Worm (Caenorhabditis elegans): ENCODE data around the gene Y46G5A.36.

ce11 chrII:12818488-12818887 lies 5.0 kb upstream of the Y46G5A.36 start, which contains the start of gene Y46G5A.22:
- TF ChIP-seq tra-4 (tag; optimal IDR thresholded peaks at IDR 0.05) = no peak
- TF ChIP-seq flt-1 (GFP tag; IDR thresholded peaks at IDR 0.05) = no peak
- no peak for TF ChIP-seq ceh-36 (tag; optimal IDR thresholded peaks at IDR 0.05)
- TF ChIP-seq scrt-1 (GFP tag; IDR thresholded peaks at IDR 0.05) = no peak
- no peak for TF ChIP-seq ama-1 (optimal IDR thresholded peaks at IDR 0.05)
- no peak for TF ChIP-seq aly-1 (tag; optimal IDR thresholded peaks at IDR 0.05)
- no peak for TF ChIP-seq tbx-11 (GFP tag; IDR thresholded peaks at IDR 0.05)

Measured in whole organism, early embryonic.